Fruit fly (Drosophila melanogaster) whole organism, embryonic: ENCODE measurements around the gene Pex11c.

Source experiments
- Bgb ChIP-seq: fragments of 200-800 bp; sonication (Bioruptor generic); IDR thresholded peaks from 2 replicates; pipeline ENCODE4 v1.3.6; 2022; ENCODE audit warnings: missing biosample characterization, missing genetic modification characterization; ENCODE audit not compliant: partially characterized antibody
- CG11093 ChIP-seq: fragments of 200-800 bp; sonication (Bioruptor generic); IDR thresholded peaks from 3 replicates; pipeline ENCODE4 v1.3.6; 2022; ENCODE audit warnings: missing biosample characterization, missing genetic modification characterization
- CG12391 ChIP-seq: fragments of 200-800 bp; sonication (Bioruptor generic); optimal IDR thresholded peaks from 3 replicates; lab custom pipeline; 2018; ENCODE audit warnings: missing biosample characterization, mild to moderate bottlenecking, missing genetic modification characterization, moderate library complexity
- CG14667 ChIP-seq: fragments of 200-800 bp; sonication (Bioruptor generic); IDR thresholded peaks from 2 replicates; pipeline ENCODE4 v1.3.6; 2022; ENCODE audit warnings: missing biosample characterization, missing genetic modification characterization
- CG15269 ChIP-seq: fragments of 200-800 bp; sonication (Bioruptor generic); optimal IDR thresholded peaks from 2 replicates; lab custom pipeline; 2018; ENCODE audit warnings: missing biosample characterization, mild to moderate bottlenecking, missing genetic modification characterization, moderate library complexity
- CG16863 ChIP-seq: fragments of 200-800 bp; sonication (Bioruptor generic); optimal IDR thresholded peaks from 3 replicates; lab custom pipeline; 2016; ENCODE audit warnings: missing biosample characterization, missing genetic modification characterization
- CG3281 ChIP-seq: fragments of 200-800 bp; sonication (Bioruptor generic); optimal IDR thresholded peaks from 3 replicates; lab custom pipeline; 2017; ENCODE audit warnings: missing biosample characterization, mild to moderate bottlenecking, missing genetic modification characterization
- CG3726 ChIP-seq: fragments of 200-800 bp; sonication (Bioruptor generic); IDR thresholded peaks from 3 replicates; pipeline ENCODE4, ENCODE4 v1.3.6; 2022; ENCODE audit warnings: missing biosample characterization, missing genetic modification characterization
- CG4282 ChIP-seq: fragments of 200-800 bp; sonication (Bioruptor generic); optimal IDR thresholded peaks from 2 replicates; lab custom pipeline; 2016; ENCODE audit warnings: missing biosample characterization, missing genetic modification characterization
- CG4328 ChIP-seq: fragments of 200-800 bp; sonication (Bioruptor generic); optimal IDR thresholded peaks from 3 replicates; lab custom pipeline; 2017; ENCODE audit warnings: missing biosample characterization, missing genetic modification reagents, missing genetic modification characterization
- CG4617 ChIP-seq: fragments of 200-800 bp; sonication (Bioruptor generic); optimal IDR thresholded peaks from 3 replicates; lab custom pipeline; 2016; ENCODE audit warnings: missing biosample characterization, missing genetic modification characterization, borderline replicate concordance
- CG6254 ChIP-seq: fragments of 200-800 bp; sonication (Bioruptor generic); optimal IDR thresholded peaks from 3 replicates; lab custom pipeline; 2017; ENCODE audit warnings: mild to moderate bottlenecking, missing biosample characterization, missing genetic modification reagents, missing genetic modification characterization
- CG8359 ChIP-seq: fragments of 200-800 bp; sonication (Bioruptor generic); optimal IDR thresholded peaks from 2 replicates; lab custom pipeline; 2017; ENCODE audit warnings: missing biosample characterization, mild to moderate bottlenecking, missing genetic modification characterization, borderline replicate concordance
- Dad ChIP-seq: fragments of 200-800 bp; sonication (Bioruptor generic); optimal IDR thresholded peaks from 3 replicates; lab custom pipeline; 2016; ENCODE audit warnings: missing biosample characterization, missing genetic modification characterization
- Dek ChIP-seq: fragments of 200-800 bp; sonication (Bioruptor generic); optimal IDR thresholded peaks from 3 replicates; lab custom pipeline; 2019; ENCODE audit warnings: missing biosample characterization, mild to moderate bottlenecking, missing genetic modification characterization, moderate library complexity
- Dp ChIP-seq: fragments of 200-800 bp; sonication (Bioruptor generic); optimal IDR thresholded peaks from 2 replicates; lab custom pipeline; 2018; ENCODE audit warnings: missing biosample characterization, mild to moderate bottlenecking, missing genetic modification characterization, moderate library complexity
- H2.0 ChIP-seq: fragments of 200-800 bp; sonication (Bioruptor generic); IDR thresholded peaks from 2 replicates; pipeline ENCODE4 v1.3.6; 2022; ENCODE audit warnings: missing biosample characterization, missing genetic modification characterization
- Hand ChIP-seq: fragments of 200-800 bp; sonication (Bioruptor generic); optimal IDR thresholded peaks from 2 replicates; lab custom pipeline; 2017; ENCODE audit warnings: mild to moderate bottlenecking, missing biosample characterization, missing genetic modification reagents, missing genetic modification characterization
- HmgZ ChIP-seq: fragments of 200-800 bp; sonication (Bioruptor generic); optimal IDR thresholded peaks from 2 replicates; lab custom pipeline; 2018; ENCODE audit warnings: missing biosample characterization, mild to moderate bottlenecking, missing genetic modification characterization
- Kr ChIP-seq: fragments of 200-800 bp; sonication (Bioruptor generic); optimal IDR thresholded peaks from 2 replicates; lab custom pipeline; 2017; ENCODE audit warnings: missing biosample characterization, mild to moderate bottlenecking, missing genetic modification characterization
- Lpt ChIP-seq: fragments of >200 bp; optimal IDR thresholded peaks from 2 replicates; lab custom pipeline; 2018; ENCODE audit warnings: missing biosample characterization, missing genetic modification characterization
- Med ChIP-seq: fragments of 200-800 bp; sonication (Bioruptor generic); peaks from one replicate; lab custom pipeline; 2016; ENCODE audit warnings: missing biosample characterization, missing genetic modification characterization, mild to moderate bottlenecking, inconsistent platforms, moderate library complexity
- Ptx1 ChIP-seq: fragments of 200-800 bp; sonication (Bioruptor generic); IDR thresholded peaks from 2 replicates; pipeline ENCODE4 v1.3.6; 2022; ENCODE audit warnings: missing biosample characterization, missing genetic modification characterization
- Ravus ChIP-seq: fragments of 200-800 bp; sonication (Bioruptor generic); IDR thresholded peaks from 2 replicates; pipeline ENCODE4 v1.3.6; 2022; ENCODE audit warnings: missing biosample characterization, missing genetic modification characterization
- Rx ChIP-seq: fragments of 200-800 bp; sonication (Bioruptor generic); IDR thresholded peaks from 2 replicates; pipeline ENCODE4 v1.3.6; 2022; ENCODE audit warnings: missing biosample characterization, missing genetic modification characterization
- Spps ChIP-seq: fragments of 200-800 bp; sonication (Bioruptor generic); optimal IDR thresholded peaks from 2 replicates; lab custom pipeline; 2018; ENCODE audit warnings: missing biosample characterization, mild to moderate bottlenecking, missing genetic modification characterization
- Ssrp ChIP-seq: fragments of 200-800 bp; sonication (Bioruptor generic); optimal IDR thresholded peaks from 2 replicates; lab custom pipeline; 2018; ENCODE audit warnings: missing biosample characterization, mild to moderate bottlenecking, missing genetic modification characterization, moderate library complexity
- TFAM ChIP-seq: fragments of 200-800 bp; sonication (Bioruptor generic); optimal IDR thresholded peaks from 2 replicates; lab custom pipeline; 2017; ENCODE audit warnings: missing biosample characterization, missing genetic modification characterization, inconsistent platforms
- Vsx1 ChIP-seq: fragments of 200-800 bp; sonication (Bioruptor generic); optimal IDR thresholded peaks from 2 replicates; lab custom pipeline; 2017; ENCODE audit warnings: missing biosample characterization, mild to moderate bottlenecking, missing genetic modification characterization, missing genetic modification reagents
- Xbp1 ChIP-seq: fragments of 200-800 bp; sonication (Bioruptor generic); optimal IDR thresholded peaks from 3 replicates; lab custom pipeline; 2016; ENCODE audit warnings: missing biosample characterization, mild to moderate bottlenecking, missing genetic modification characterization
- Xrp1 ChIP-seq: fragments of 200-800 bp; sonication (Bioruptor generic); IDR thresholded peaks from 2 replicates; pipeline ENCODE4 v1.3.6; 2022; ENCODE audit warnings: missing biosample characterization, missing genetic modification characterization
- amos ChIP-seq: fragments of 200-800 bp; sonication (Bioruptor generic); IDR thresholded peaks from 2 replicates; pipeline ENCODE4 v1.3.6; 2022; ENCODE audit warnings: missing biosample characterization, missing genetic modification characterization; ENCODE audit not compliant: partially characterized antibody
- bowl ChIP-seq: fragments of 200-800 bp; sonication (Bioruptor generic); IDR thresholded peaks from 2 replicates; pipeline ENCODE4 v1.3.6; 2022; ENCODE audit warnings: missing biosample characterization, missing genetic modification characterization
- btn ChIP-seq: fragments of 200-800 bp; sonication (Bioruptor generic); optimal IDR thresholded peaks from 2 replicates; lab custom pipeline; 2016; ENCODE audit warnings: missing biosample characterization, missing genetic modification characterization
- ci ChIP-seq: fragments of 200-800 bp; sonication (Bioruptor generic); IDR thresholded peaks from 3 replicates; pipeline ENCODE4 v1.3.6; 2022; ENCODE audit warnings: missing biosample characterization, missing genetic modification characterization
- dm ChIP-seq: fragments of 200-800 bp; sonication (Bioruptor generic); optimal IDR thresholded peaks from 3 replicates; lab custom pipeline; 2016; ENCODE audit warnings: missing biosample characterization, missing genetic modification characterization
- gsb-n ChIP-seq: fragments of 200-800 bp; sonication (Bioruptor generic); optimal IDR thresholded peaks from 3 replicates; lab custom pipeline; 2018; ENCODE audit warnings: missing biosample characterization, mild to moderate bottlenecking, missing genetic modification characterization
- h ChIP-seq: fragments of >200 bp; optimal IDR thresholded peaks from 2 replicates; lab custom pipeline; 2017
- hth ChIP-seq: fragments of >200 bp; optimal IDR thresholded peaks from 2 replicates; lab custom pipeline; 2017; ENCODE audit warnings: inconsistent platforms
- nom ChIP-seq: fragments of 200-800 bp; sonication (Bioruptor generic); optimal IDR thresholded peaks from 2 replicates; lab custom pipeline; 2017; ENCODE audit warnings: missing biosample characterization, missing genetic modification characterization, mild to moderate bottlenecking, moderate library complexity, missing genetic modification reagents
- onecut ChIP-seq: fragments of 200-800 bp; sonication (Bioruptor generic); IDR thresholded peaks from 2 replicates; pipeline ENCODE4 v1.3.6; 2022; ENCODE audit warnings: missing biosample characterization, missing genetic modification characterization
- phol ChIP-seq: fragments of 200-800 bp; sonication (Bioruptor generic); optimal IDR thresholded peaks from 3 replicates; lab custom pipeline; 2018; ENCODE audit warnings: missing biosample characterization, mild to moderate bottlenecking, missing genetic modification characterization, moderate library complexity
- pros ChIP-seq: fragments of 200-800 bp; sonication (Bioruptor generic); optimal IDR thresholded peaks from 3 replicates; lab custom pipeline; 2019; ENCODE audit warnings: missing biosample characterization, mild to moderate bottlenecking, missing genetic modification characterization, moderate library complexity
- psq ChIP-seq: fragments of 200-800 bp; sonication (Bioruptor generic); optimal IDR thresholded peaks from 2 replicates; lab custom pipeline; 2017; ENCODE audit warnings: missing biosample characterization, missing genetic modification characterization
- sc ChIP-seq, 3 experiments: fragments of >200 bp in 2 of 3; fragments of 200-800 bp in 1 of 3; sonication (Bioruptor generic) in 1 of 3; optimal IDR thresholded peaks; 2 replicates in 2 of 3; 3 replicates in 1 of 3; lab custom pipeline; 2017; ENCODE audit warnings: mild to moderate bottlenecking in 1 of 3, missing biosample characterization in 1 of 3, missing genetic modification characterization in 1 of 3, missing genetic modification reagents in 1 of 3
- sd ChIP-seq: fragments of 200-800 bp; sonication (Bioruptor generic); optimal IDR thresholded peaks from 3 replicates; lab custom pipeline; 2018; ENCODE audit warnings: missing biosample characterization, mild to moderate bottlenecking, missing genetic modification characterization, moderate library complexity
- sisA ChIP-seq: fragments of 200-800 bp; sonication (Bioruptor generic); IDR thresholded peaks from 2 replicates; pipeline ENCODE4 v1.3.6; 2022; ENCODE audit warnings: missing biosample characterization, missing genetic modification characterization
- so ChIP-seq: fragments of 200-800 bp; sonication (Bioruptor generic); IDR thresholded peaks from 3 replicates; pipeline ENCODE4 v1.3.6; 2022; ENCODE audit warnings: missing biosample characterization, missing genetic modification characterization
- sob ChIP-seq: fragments of 200-800 bp; sonication (Bioruptor generic); IDR thresholded peaks from 2 replicates; pipeline ENCODE4 v1.3.6; 2022; ENCODE audit warnings: missing biosample characterization, missing genetic modification characterization
- sqz ChIP-seq: fragments of 200-800 bp; sonication (Bioruptor generic); optimal IDR thresholded peaks from 3 replicates; lab custom pipeline; 2018; ENCODE audit warnings: missing biosample characterization, mild to moderate bottlenecking, missing genetic modification characterization
- yki ChIP-seq: fragments of >200 bp; optimal IDR thresholded peaks from 3 replicates; lab custom pipeline; 2018

The Pex11c gene

DNA sequence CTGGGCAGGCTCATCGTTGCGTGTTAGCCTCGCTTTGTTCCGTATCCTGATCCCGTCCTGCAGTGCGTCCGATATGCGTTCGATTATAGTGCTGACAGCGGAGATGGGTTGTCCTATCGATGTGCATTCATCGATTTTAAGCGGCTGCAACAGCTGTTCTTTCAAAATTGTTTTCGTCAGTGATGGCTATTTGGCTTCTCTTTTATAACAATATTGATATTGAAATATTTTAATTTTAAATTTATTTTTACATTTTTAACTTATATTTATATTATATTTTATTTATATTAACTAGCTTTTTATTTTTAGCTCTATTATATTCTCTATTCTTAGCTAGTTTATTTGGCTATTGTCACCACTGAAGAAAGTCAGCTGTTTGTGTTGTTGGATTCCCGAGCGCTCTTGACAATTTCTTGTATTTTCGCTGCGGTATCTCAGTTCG lies at the start of gene Pex11c, which contains the start of gene wda (continued):
- TF ChIP-seq Dad (GFP tag; lab: Kevin White, UChicago) (no peak), CG14667 (GFP tag; lab: Robert Waterston, UW) (peak; percentile 88), Kr (GFP tag; lab: Kevin White, UChicago) (no peak), nom (GFP tag; lab: Kevin White, UChicago) (no peak), CG4328 (GFP tag; lab: Kevin White, UChicago) (peak; percentile 55), btn (GFP tag; lab: Kevin White, UChicago) (no peak), CG3726 (GFP tag; lab: Robert Waterston, UW) (no peak; the same call in 2 of the 3 replicates), sqz (GFP tag; lab: Kevin White, UChicago) (peak; percentile 25), CG8359 (peak; percentile 38), sob (peak; percentile 94), sd (tag; lab: Kevin White, UChicago) (no peak), TFAM (GFP tag; lab: Kevin White, UChicago) (no peak), Rx (GFP tag; lab: Robert Waterston, UW) (no peak; the same call in 1 of the 2 replicates), sisA (GFP tag; lab: Robert Waterston, UW) (no peak), gsb-n (tag; lab: Kevin White, UChicago) (peak; percentile 95), Xrp1 (GFP tag; lab: Robert Waterston, UW) (peak; percentile 95), Ptx1 (peak; percentile 95), CG6254 (GFP tag; lab: Kevin White, UChicago) (peak; percentile 72), CG12391 (tag; lab: Kevin White, UChicago) (peak; percentile 98), Lpt (no peak), phol (peak; percentile 84), Med (GFP tag; lab: Kevin White, UChicago) (peak; percentile 79), CG4617 (peak; percentile 70), CG11093 (no peak), Vsx1 (GFP tag; lab: Kevin White, UChicago) (no peak), Dp (peak; percentile 34), bowl (GFP tag; lab: Robert Waterston, UW) (peak; percentile 67), ci (GFP tag; lab: Robert Waterston, UW) (peak; percentile 78; the same call in 2 of the 3 replicates), dm (GFP tag; lab: Kevin White, UChicago) (no peak), CG16863 (GFP tag; lab: Kevin White, UChicago) (peak; percentile 33), Dek (peak; percentile 91), Hand (GFP tag; lab: Kevin White, UChicago) (peak; percentile 68), Ravus (GFP tag; lab: Robert Waterston, UW) (peak; percentile 56), onecut (GFP tag; lab: Robert Waterston, UW) (peak; percentile 54; the same call in 1 of the 2 replicates), CG15269 (tag; lab: Kevin White, UChicago) (peak; percentile 91), Ssrp (tag; lab: Kevin White, UChicago) (peak; percentile 92), amos (GFP tag; lab: Robert Waterston, UW) (peak; percentile 77), HmgZ (peak; percentile 42), h (lab: Kevin White, UChicago) (no peak), Xbp1 (GFP tag; lab: Kevin White, UChicago) (peak; percentile 87), yki (lab: Kevin White, UChicago) (no peak), Spps (tag; lab: Kevin White, UChicago) (peak; percentile 66), sc (optimal IDR thresholded peaks at IDR 0.05; lab: Kevin White, UChicago) (no peak), sc (GFP tag; optimal IDR thresholded peaks at IDR 0.05; lab: Kevin White, UChicago) (peak; percentile 82), psq (GFP tag; lab: Kevin White, UChicago) (peak; percentile 61), hth (lab: Kevin White, UChicago) (no peak), CG4282 (GFP tag; lab: Kevin White, UChicago) (no peak), so (peak; percentile 91; the same call in 2 of the 3 replicates), pros (no peak), H2.0 (GFP tag; lab: Robert Waterston, UW) (peak; percentile 79), CG3281 (GFP tag; lab: Kevin White, UChicago) (peak; percentile 61), Bgb (GFP tag; lab: Robert Waterston, UW) (peak; percentile 77)
